Worm (Caenorhabditis elegans) whole organism, L3 larva: ENCODE measurements around the gene str-153.

Experiments
- nhr-11 ChIP-seq: fragments of 150-350 bp; optimal IDR thresholded peaks from 2 replicates; lab custom pipeline; 2014; ENCODE audit warnings: missing biosample characterization, missing genetic modification characterization
- nhr-77 ChIP-seq: fragments of 150-350 bp; optimal IDR thresholded peaks from 2 replicates; lab custom pipeline; 2014; ENCODE audit warnings: missing biosample characterization, missing genetic modification characterization

DNA sequence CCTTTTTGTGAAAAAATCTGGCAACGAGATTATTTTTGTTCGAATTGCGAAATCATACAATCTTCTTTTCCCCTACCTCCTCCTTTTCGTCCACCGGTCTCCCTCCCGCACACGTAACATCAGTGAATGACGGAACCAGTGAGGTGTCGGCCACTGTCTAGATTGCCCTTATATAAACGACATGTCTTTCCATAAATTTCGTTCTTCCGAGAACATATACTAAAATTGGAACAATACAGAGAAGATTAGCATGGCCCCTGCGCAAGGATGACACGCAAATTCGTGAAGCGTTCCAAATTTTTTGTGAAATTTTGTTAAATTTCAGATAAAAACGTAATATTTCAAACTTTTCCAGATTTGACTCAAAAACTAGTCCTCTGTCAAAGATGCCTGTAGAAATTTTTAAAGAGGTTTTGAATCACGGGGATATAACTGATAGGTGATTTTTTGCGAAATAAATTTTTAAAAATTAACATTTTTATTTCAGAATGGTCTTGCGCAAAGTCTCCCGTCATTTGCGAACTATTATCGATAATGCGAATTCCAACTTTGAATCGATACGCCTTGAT is 3.4 kb upstream of the str-153 start:
- TF ChIP-seq nhr-11 (tag; lab: Kevin White, UChicago): no peak
- TF ChIP-seq nhr-77 (tag; lab: Kevin White, UChicago): no peak
